Fruit fly (Drosophila melanogaster): ENCODE results near the gene CG1113.

dm6 chr3R:5290738-5291137 is 37.8 kb downstream of the CG1113 start:
- no peak for TF ChIP-seq rn (GFP tag; IDR thresholded peaks at IDR 0.05)
- TF ChIP-seq EcR (GFP tag; optimal IDR thresholded peaks at IDR 0.05), result no peak

Data from whole organism, pupa.